Fruit fly (Drosophila melanogaster) whole organism: Measurements from ENCODE around the gene CG31636.

Experiments
- CG8478 ChIP-seq: fragments of >200 bp; optimal IDR thresholded peaks from 2 replicates; lab custom pipeline; 2018; ENCODE audit warnings: inconsistent platforms
- EcR ChIP-seq, 2 experiments: fragments of >200 bp; optimal IDR thresholded peaks; 2 replicates each; lab custom pipeline; 2017; ENCODE audit warnings: missing biosample characterization in 2 of 2, missing genetic modification characterization in 2 of 2, missing genetic modification reagents in 2 of 2
- pan ChIP-seq: fragments of >200 bp; optimal IDR thresholded peaks from 2 replicates; lab custom pipeline; 2017
- psq ChIP-seq: fragments of >200 bp; optimal IDR thresholded peaks from 2 replicates; lab custom pipeline; 2017

DNA sequence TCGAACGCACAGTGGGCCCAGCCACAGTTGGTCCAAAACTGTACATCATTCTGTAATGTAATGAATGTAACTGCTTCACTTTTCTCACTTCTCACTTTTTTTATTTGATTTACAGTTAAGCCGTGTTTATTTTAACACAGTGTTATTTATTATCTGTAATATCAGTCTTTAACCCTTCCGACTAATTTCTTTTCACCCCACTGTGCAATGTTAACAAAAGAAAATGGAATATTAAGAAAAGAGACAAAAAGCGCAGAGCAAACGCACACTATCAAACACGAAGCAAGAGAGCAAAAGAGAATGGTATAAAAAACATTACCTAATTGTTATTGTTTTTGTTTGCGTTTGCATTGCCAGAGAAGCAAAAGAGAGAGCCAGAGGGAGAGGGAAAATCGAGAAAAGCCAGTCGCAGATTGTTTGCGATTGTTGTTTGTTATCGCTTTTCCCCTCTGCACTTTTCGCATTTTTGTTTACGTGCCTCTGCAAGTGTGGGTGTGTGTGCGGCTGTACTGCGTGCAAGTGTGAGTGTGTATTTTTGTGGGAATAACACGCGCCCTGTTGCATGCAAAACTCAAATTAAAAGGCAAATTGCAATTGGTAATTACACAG lies 10.7 kb downstream of the CG31636 start:
- TF ChIP-seq pan (lab: Kevin White, UChicago) = no peak
- TF ChIP-seq EcR (GFP tag; optimal IDR thresholded peaks at IDR 0.05; lab: Kevin White, UChicago) = no peak
- no peak for TF ChIP-seq CG8478
- no peak for TF ChIP-seq psq (lab: Kevin White, UChicago)
